Worm (Caenorhabditis elegans): ENCODE data around the gene clec-208.
A peak's percentile ranks its signal among the peaks of the same experiment; 100 is the strongest.

The clec-208 gene

DNA sequence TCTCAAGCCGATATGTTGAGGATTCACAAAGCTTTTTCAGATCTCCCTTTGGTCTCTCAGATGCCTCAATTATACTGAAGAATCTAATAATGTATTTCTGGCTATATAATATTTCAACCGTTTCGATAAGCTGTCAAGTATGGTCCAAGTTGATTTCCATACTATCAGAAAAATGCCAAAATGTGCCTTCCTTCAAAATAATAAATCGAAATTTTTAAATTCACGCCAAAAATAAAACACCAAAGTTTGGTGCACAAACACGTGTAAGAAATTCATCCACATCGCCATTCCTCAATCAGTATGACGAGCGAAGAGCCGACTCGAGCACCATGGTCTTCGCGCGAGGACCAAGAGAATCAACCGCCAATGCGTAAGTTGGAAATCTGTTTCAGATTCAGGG lies 21.8 kb downstream of the clec-208 start, which contains the start of gene F22F7.11:
TSS of gene F22F7.11 (plus strand) at position 301 of the 400 bp plus-strand sequence.
- no peak for TF ChIP-seq nhr-179 (tag; optimal IDR thresholded peaks at IDR 0.05)
- TF ChIP-seq athp-1 (tag; optimal IDR thresholded peaks at IDR 0.05): no peak
- TF ChIP-seq rec-8 (tag; optimal IDR thresholded peaks at IDR 0.05): no peak
- no peak for TF ChIP-seq snpc-1.3 (tag; optimal IDR thresholded peaks at IDR 0.05; ENCODE audit: insufficient read depth)
- no peak for TF ChIP-seq T07F8.4 (tag; optimal IDR thresholded peaks at IDR 0.05)
- TF ChIP-seq snpc-1.1 (tag; optimal IDR thresholded peaks at IDR 0.05; ENCODE audit: insufficient read depth): no peak
- no peak for TF ChIP-seq Y67H2A.10 (GFP tag; conservative IDR thresholded peaks at IDR 0.05)
- TF ChIP-seq xnd-1 (tag; optimal IDR thresholded peaks at IDR 0.05): no peak
- no peak for TF ChIP-seq aptf-2 (GFP tag; conservative IDR thresholded peaks at IDR 0.05)
- TF ChIP-seq Y79H2A.3 (GFP tag; conservative IDR thresholded peaks at IDR 0.05): no peak
- no peak for TF ChIP-seq dox-1 (GFP tag; IDR thresholded peaks at IDR 0.05)
- TF ChIP-seq madf-10 (tag; optimal IDR thresholded peaks at IDR 0.05): no peak
- TF ChIP-seq F10E7.11 (tag; optimal IDR thresholded peaks at IDR 0.05): no peak
- no peak for TF ChIP-seq sea-2 (GFP tag; IDR thresholded peaks at IDR 0.05)
- TF ChIP-seq aptf-3 (GFP tag; IDR thresholded peaks at IDR 0.05): no peak
- TF ChIP-seq lsy-27 (tag; optimal IDR thresholded peaks at IDR 0.05; ENCODE audit: borderline replicate concordance, insufficient read depth): no peak
- no peak for TF ChIP-seq hlh-12 (tag; optimal IDR thresholded peaks at IDR 0.05)
- no peak for TF ChIP-seq ceh-40 (GFP tag; IDR thresholded peaks at IDR 0.05)
- TF ChIP-seq tbp1 (GFP tag; optimal IDR thresholded peaks at IDR 0.05): no peak

DNA sequence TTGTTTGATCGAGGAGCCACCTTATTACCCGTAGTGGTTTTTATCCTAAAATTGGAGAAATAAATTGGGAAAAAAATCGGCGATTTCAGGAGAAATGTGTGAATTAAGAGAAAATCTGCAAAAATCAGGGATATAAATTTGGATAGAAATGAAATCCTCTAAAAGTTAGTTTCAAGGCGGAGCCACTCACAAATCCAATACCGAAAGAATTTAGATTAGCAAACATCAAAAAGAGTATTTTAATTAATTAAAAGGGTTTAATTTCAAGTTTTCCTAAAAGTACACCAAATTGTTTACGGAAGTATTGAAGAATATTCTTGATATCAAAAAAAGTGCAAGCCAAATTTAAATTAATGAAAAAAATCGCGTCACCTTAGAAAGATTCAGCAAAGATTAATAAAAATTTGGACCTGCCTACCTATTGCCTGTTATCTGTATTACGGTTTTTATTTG lies 24.2 kb downstream of the clec-208 start, which contains the start of gene F22F7.8:
TSS of gene F22F7.8 (minus strand) at position 51 of the 453 bp plus-strand sequence.
- no peak for TF ChIP-seq somi-1 (GFP tag; optimal IDR thresholded peaks at IDR 0.05)
- TF ChIP-seq rpc-1 (optimal IDR thresholded peaks at IDR 0.05): no peak
- no peak for TF ChIP-seq rpc-1 (tag; optimal IDR thresholded peaks at IDR 0.05)
- TF ChIP-seq xnd-1 (tag; optimal IDR thresholded peaks at IDR 0.05): no peak
- TF ChIP-seq sea-2 (GFP tag; IDR thresholded peaks at IDR 0.05): no peak
- TF ChIP-seq nhr-80 (tag; optimal IDR thresholded peaks at IDR 0.05): no peak
- TF ChIP-seq ztf-26 (tag; optimal IDR thresholded peaks at IDR 0.05): no peak
- no peak for TF ChIP-seq B0035.1 (tag; optimal IDR thresholded peaks at IDR 0.05)
- no peak for TF ChIP-seq ztf-6 (GFP tag; IDR thresholded peaks at IDR 0.05)
- no peak for TF ChIP-seq madf-10 (tag; optimal IDR thresholded peaks at IDR 0.05)
- TF ChIP-seq ceh-27 (GFP tag; optimal IDR thresholded peaks at IDR 0.05): no peak
- TF ChIP-seq ekl-4 (GFP tag; IDR thresholded peaks at IDR 0.05): no peak
- no peak for TF ChIP-seq madf-8 (GFP tag; conservative IDR thresholded peaks at IDR 0.05)
- TF ChIP-seq F49E8.2 (tag; optimal IDR thresholded peaks at IDR 0.05; ENCODE audit: insufficient read depth): no peak
- TF ChIP-seq egl-44 (GFP tag; IDR thresholded peaks at IDR 0.05): no peak
- TF ChIP-seq F55B11.4 (tag; optimal IDR thresholded peaks at IDR 0.05; ENCODE audit: borderline replicate concordance, insufficient read depth): no peak

- TF ChIP-seq nhr-80 (tag; optimal IDR thresholded peaks at IDR 0.05): peak; percentile 2
- TF ChIP-seq hlh-12 (tag; optimal IDR thresholded peaks at IDR 0.05): no peak
- peak; percentile 23; the same call in 1 of the 2 replicates for TF ChIP-seq hmg-1.2 (GFP tag; IDR thresholded peaks at IDR 0.05)
- peak; percentile 3 for TF ChIP-seq attf-5 (GFP tag; optimal IDR thresholded peaks at IDR 0.05)
These were observed 24.8 kb downstream of the clec-208 start, which contains the start of gene F22F7.2 for ce11 chrV:2122517-2122916. TSS of gene F22F7.2 (plus strand) at chrV:2122782.

DNA sequence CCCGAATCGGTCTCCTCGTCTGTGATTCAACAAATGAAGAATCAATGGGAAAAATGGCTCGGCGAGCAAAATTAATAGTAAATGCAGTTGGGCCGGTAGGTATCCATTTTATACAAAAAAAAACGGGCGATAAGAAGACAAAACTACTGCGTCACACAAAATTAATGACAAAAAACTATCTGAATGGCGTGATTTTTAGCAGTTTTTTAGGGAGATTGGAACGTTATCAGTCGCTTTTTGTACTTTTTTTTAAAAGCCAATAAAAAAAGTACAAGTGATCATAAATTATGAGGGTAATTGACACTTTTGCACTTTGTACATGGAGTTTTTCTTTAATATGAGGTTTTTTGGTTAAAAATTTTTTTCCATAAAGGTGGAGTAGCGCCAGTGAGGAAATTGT lies 25.4 kb downstream of the clec-208 start:
- TF ChIP-seq lir-1 (GFP tag; conservative IDR thresholded peaks at IDR 0.05) (no peak), nhr-80 (tag; optimal IDR thresholded peaks at IDR 0.05) (peak; percentile 62)

All from whole organism, young adult.